Worm (Caenorhabditis elegans) whole organism, L4/young adult: Measurements from ENCODE around the gene Y45F10D.6.

Experiments
- dao-5 ChIP-seq: sonication (generic microtip); optimal IDR thresholded peaks from 2 replicates; lab custom pipeline; 2016; ENCODE audit warnings: missing genotype, missing genetic modification characterization, moderate library complexity, missing compliant biosample characterization
- him-1 ChIP-seq: sonication (generic microtip); optimal IDR thresholded peaks from 2 replicates; lab custom pipeline; 2016; ENCODE audit warnings: missing genotype, missing genetic modification reagents, missing genetic modification characterization, missing compliant biosample characterization

DNA sequence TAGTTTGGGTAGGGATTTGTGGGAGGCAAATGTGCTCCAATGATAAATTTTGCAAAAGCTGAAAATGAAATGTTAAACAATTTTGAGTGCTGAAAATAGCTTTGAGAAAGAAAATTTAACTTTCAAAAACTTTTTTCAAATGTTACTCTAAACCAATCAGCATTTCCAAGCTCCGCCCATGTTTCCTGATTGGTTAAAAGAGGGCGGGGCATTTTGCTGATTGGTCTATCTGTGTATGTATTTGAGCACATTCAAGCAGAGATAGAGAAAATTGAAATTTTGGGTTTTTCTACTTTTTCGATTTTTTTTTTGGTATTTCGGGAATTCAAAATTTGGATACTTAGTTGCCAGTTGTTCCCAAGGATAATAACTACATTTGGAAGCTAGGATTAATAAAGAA, 33.0 kb downstream of the Y45F10D.6 start:
- TF ChIP-seq him-1 (tag; lab: Kevin White, UChicago): no peak
- TF ChIP-seq dao-5 (tag; lab: Kevin White, UChicago): no peak
